1 fruit fly cellular context compared by ENCODE assay signal in the genomic region with DNA sequence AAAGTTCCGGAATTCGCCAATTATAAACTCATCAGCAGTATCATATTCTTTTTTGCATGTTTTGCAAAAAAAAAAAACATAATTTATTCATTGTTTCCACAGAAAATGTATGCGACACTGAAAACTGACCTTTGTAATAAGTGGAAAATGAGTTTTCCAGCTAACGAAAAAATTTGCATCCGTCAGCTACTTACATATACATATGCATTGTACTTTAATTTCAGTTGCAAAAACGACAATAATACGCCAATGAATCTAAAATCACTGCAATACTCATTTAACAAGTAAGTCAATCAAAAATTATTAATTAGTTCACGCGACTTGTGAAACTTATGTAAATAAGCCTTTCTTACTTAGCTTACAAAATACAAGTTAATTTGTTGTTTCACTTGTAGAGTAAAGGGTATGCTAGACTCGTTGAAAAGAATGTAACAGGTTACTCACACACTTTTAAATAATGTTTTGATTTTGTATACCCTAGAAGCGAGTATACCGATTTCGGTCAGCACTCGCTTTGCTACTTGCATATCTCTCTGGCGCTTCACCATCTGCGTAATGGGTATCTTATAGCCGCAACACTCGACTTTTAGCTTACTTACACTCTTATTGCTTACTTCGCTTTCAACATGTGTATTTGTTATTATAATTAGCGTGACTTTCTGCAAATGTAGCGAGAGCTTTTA.
TF ChIP-seq lines count a peak whose summit lies in the region.

No protein-coding gene starts in this region.

TF ChIP-seq in whole organism, embryonic, 481 proteins besides CTCF, POLR2A, EP300 and RAD21 (continued from another document and continues in another):
- no peak for TF ChIP-seq D19B (GFP tag; optimal IDR thresholded peaks at IDR 0.05; lab: Kevin White, UChicago)
- no peak for TF ChIP-seq Lpt (GFP tag; optimal IDR thresholded peaks at IDR 0.05; lab: Kevin White, UChicago)
- TF ChIP-seq CG4854 (GFP tag; optimal IDR thresholded peaks at IDR 0.05; lab: Kevin White, UChicago) = no peak
- no peak for TF ChIP-seq NK7.1 (GFP tag; optimal IDR thresholded peaks at IDR 0.05; lab: Kevin White, UChicago)
- peak; percentile 51; the same call in 1 of the 3 replicates for TF ChIP-seq ken (GFP tag; IDR thresholded peaks at IDR 0.05; lab: Robert Waterston, UW)
- TF ChIP-seq CG6254 (GFP tag; optimal IDR thresholded peaks at IDR 0.05; lab: Kevin White, UChicago) = no peak
- TF ChIP-seq Dip2 (GFP tag; IDR thresholded peaks at IDR 0.05; lab: Robert Waterston, UW) = no peak
- no peak for TF ChIP-seq pho (GFP tag; optimal IDR thresholded peaks at IDR 0.05; lab: Kevin White, UChicago)
- no peak for TF ChIP-seq CG10431 (GFP tag; optimal IDR thresholded peaks at IDR 0.05; lab: Kevin White, UChicago)
- TF ChIP-seq jumu (GFP tag; optimal IDR thresholded peaks at IDR 0.05; lab: Kevin White, UChicago) = no peak
- no peak for TF ChIP-seq Doc3 (GFP tag; IDR thresholded peaks at IDR 0.05; lab: Robert Waterston, UW; ENCODE audit: partially characterized antibody)
- no peak for TF ChIP-seq CG15073 (GFP tag; optimal IDR thresholded peaks at IDR 0.05; lab: Kevin White, UChicago)
- TF ChIP-seq CG1024 (GFP tag; IDR thresholded peaks at IDR 0.05; lab: Robert Waterston, UW) = no peak
- TF ChIP-seq ac (GFP tag; optimal IDR thresholded peaks at IDR 0.05; lab: Kevin White, UChicago) = no peak
- TF ChIP-seq crol (GFP tag; IDR thresholded peaks at IDR 0.05; lab: Robert Waterston, UW) = no peak
- no peak for TF ChIP-seq Six4 (GFP tag; optimal IDR thresholded peaks at IDR 0.05; lab: Kevin White, UChicago)
- no peak for TF ChIP-seq Bgb (GFP tag; IDR thresholded peaks at IDR 0.05; lab: Robert Waterston, UW; ENCODE audit: partially characterized antibody)
- TF ChIP-seq nerfin-2 (GFP tag; IDR thresholded peaks at IDR 0.05; lab: Robert Waterston, UW; ENCODE audit: partially characterized antibody) = no peak
- TF ChIP-seq ato (GFP tag; IDR thresholded peaks at IDR 0.05; lab: Robert Waterston, UW; ENCODE audit: partially characterized antibody) = no peak
- peak; percentile 63; the same call in 2 of the 3 replicates for TF ChIP-seq CG7963 (GFP tag; IDR thresholded peaks at IDR 0.05; lab: Robert Waterston, UW; ENCODE audit: partially characterized antibody)
- no peak for TF ChIP-seq Bteb2 (GFP tag; optimal IDR thresholded peaks at IDR 0.05; lab: Kevin White, UChicago)
- no peak for TF ChIP-seq ssp (GFP tag; IDR thresholded peaks at IDR 0.05; lab: Robert Waterston, UW)
- no peak for TF ChIP-seq trem (tag; optimal IDR thresholded peaks at IDR 0.05; lab: Kevin White, UChicago)
- no peak for TF ChIP-seq Sox100B (GFP tag; optimal IDR thresholded peaks at IDR 0.05; lab: Kevin White, UChicago)
- TF ChIP-seq az2 (GFP tag; optimal IDR thresholded peaks at IDR 0.05; lab: Kevin White, UChicago) = peak; percentile 33
- 0 out of 2 replicates have a peak, but pooled peaks have one; percentile 7 for TF ChIP-seq E2f2 (GFP tag; IDR thresholded peaks at IDR 0.05; lab: Robert Waterston, UW)
- no peak for TF ChIP-seq CG18599 (GFP tag; optimal IDR thresholded peaks at IDR 0.05; lab: Kevin White, UChicago)
- TF ChIP-seq gce (GFP tag; IDR thresholded peaks at IDR 0.05; lab: Robert Waterston, UW) = peak; percentile 9; the same call in 1 of the 3 replicates
- no peak for TF ChIP-seq CG4282 (GFP tag; optimal IDR thresholded peaks at IDR 0.05; lab: Kevin White, UChicago)
- TF ChIP-seq CG13894 (tag; optimal IDR thresholded peaks at IDR 0.05; lab: Kevin White, UChicago) = no peak
- no peak for TF ChIP-seq Fer3 (tag; optimal IDR thresholded peaks at IDR 0.05; lab: Kevin White, UChicago)
- TF ChIP-seq CoRest (tag; optimal IDR thresholded peaks at IDR 0.05; lab: Kevin White, UChicago) = no peak
- no peak for TF ChIP-seq CG9797 (GFP tag; optimal IDR thresholded peaks at IDR 0.05; lab: Kevin White, UChicago)
- TF ChIP-seq gro (GFP tag; optimal IDR thresholded peaks at IDR 0.05; lab: Kevin White, UChicago) = no peak
- no peak for TF ChIP-seq CG7987 (GFP tag; optimal IDR thresholded peaks at IDR 0.05; lab: Kevin White, UChicago)
- TF ChIP-seq Hr39 (optimal IDR thresholded peaks at IDR 0.05; lab: Kevin White, UChicago) = no peak
- no peak for TF ChIP-seq H15 (GFP tag; IDR thresholded peaks at IDR 0.05; lab: Robert Waterston, UW)
- TF ChIP-seq Xbp1 (GFP tag; optimal IDR thresholded peaks at IDR 0.05; lab: Kevin White, UChicago) = peak; percentile 53
- peak in 1 of 2 experiments; percentile 45 for TF ChIP-seq bsh (GFP tag; optimal IDR thresholded peaks at IDR 0.05; lab: Kevin White, UChicago)
- peak; percentile 83 for TF ChIP-seq sens (GFP tag; lab: Kevin White, UChicago)
- TF ChIP-seq danr (GFP tag; IDR thresholded peaks at IDR 0.05; lab: Robert Waterston, UW) = no peak
- TF ChIP-seq CG8765 (GFP tag; IDR thresholded peaks at IDR 0.05; lab: Robert Waterston, UW) = no peak
- TF ChIP-seq kni (GFP tag; optimal IDR thresholded peaks at IDR 0.05; lab: Kevin White, UChicago) = no peak
- no peak for TF ChIP-seq pzg (GFP tag; optimal IDR thresholded peaks at IDR 0.05; lab: Kevin White, UChicago)
- TF ChIP-seq slp2 (GFP tag; optimal IDR thresholded peaks at IDR 0.05; lab: Kevin White, UChicago) = no peak
- no peak for TF ChIP-seq kay (GFP tag; optimal IDR thresholded peaks at IDR 0.05; lab: Kevin White, UChicago)
- TF ChIP-seq ind (GFP tag; optimal IDR thresholded peaks at IDR 0.05; lab: Kevin White, UChicago) = peak; percentile 56
- TF ChIP-seq B-H1 (GFP tag; IDR thresholded peaks at IDR 0.05; lab: Robert Waterston, UW) = no peak
- TF ChIP-seq CG12769 (tag; optimal IDR thresholded peaks at IDR 0.05; lab: Kevin White, UChicago) = no peak
- no peak for TF ChIP-seq CG15514 (GFP tag; optimal IDR thresholded peaks at IDR 0.05; lab: Kevin White, UChicago)
- peak; percentile 23 for TF ChIP-seq CG4820 (GFP tag; optimal IDR thresholded peaks at IDR 0.05; lab: Kevin White, UChicago)
- no peak for TF ChIP-seq CG15696 (tag; optimal IDR thresholded peaks at IDR 0.05; lab: Kevin White, UChicago)
- peak; percentile 10 for TF ChIP-seq CG8944 (GFP tag; optimal IDR thresholded peaks at IDR 0.05; lab: Kevin White, UChicago)
- TF ChIP-seq trh (GFP tag; optimal IDR thresholded peaks at IDR 0.05; lab: Kevin White, UChicago) = no peak
- TF ChIP-seq kah (GFP tag; optimal IDR thresholded peaks at IDR 0.05; lab: Kevin White, UChicago) = no peak
- no peak for TF ChIP-seq Lim3 (GFP tag; IDR thresholded peaks at IDR 0.05; lab: Robert Waterston, UW)
- no peak for TF ChIP-seq sug (tag; optimal IDR thresholded peaks at IDR 0.05; lab: Kevin White, UChicago)
- no peak for TF ChIP-seq sim (GFP tag; IDR thresholded peaks at IDR 0.05; lab: Robert Waterston, UW)
- no peak for TF ChIP-seq Dp (GFP tag; optimal IDR thresholded peaks at IDR 0.05; lab: Kevin White, UChicago)
- TF ChIP-seq yki (optimal IDR thresholded peaks at IDR 0.05; lab: Kevin White, UChicago) = no peak
- no peak for TF ChIP-seq CG5180 (GFP tag; optimal IDR thresholded peaks at IDR 0.05; lab: Kevin White, UChicago)
- 0 out of 3 replicates have a peak, but pooled peaks have one; percentile 36 for TF ChIP-seq otp (GFP tag; IDR thresholded peaks at IDR 0.05; lab: Robert Waterston, UW)
- no peak for TF ChIP-seq bowl (GFP tag; IDR thresholded peaks at IDR 0.05; lab: Robert Waterston, UW)
- TF ChIP-seq CG13123 (GFP tag; optimal IDR thresholded peaks at IDR 0.05; lab: Kevin White, UChicago) = no peak
- TF ChIP-seq pita (GFP tag; optimal IDR thresholded peaks at IDR 0.05; lab: Kevin White, UChicago) = no peak
- no peak for TF ChIP-seq Gsc (GFP tag; IDR thresholded peaks at IDR 0.05; lab: Robert Waterston, UW)
- no peak for TF ChIP-seq CG18619 (GFP tag; optimal IDR thresholded peaks at IDR 0.05; lab: Kevin White, UChicago)
- TF ChIP-seq CG9876 (GFP tag; optimal IDR thresholded peaks at IDR 0.05; lab: Kevin White, UChicago) = no peak
- no peak for TF ChIP-seq crp (GFP tag; optimal IDR thresholded peaks at IDR 0.05; lab: Kevin White, UChicago)
- TF ChIP-seq Ets97D (GFP tag; optimal IDR thresholded peaks at IDR 0.05; lab: Kevin White, UChicago) = no peak
- TF ChIP-seq phol (tag; optimal IDR thresholded peaks at IDR 0.05; lab: Kevin White, UChicago) = peak; percentile 38
- TF ChIP-seq CG12071 (GFP tag; optimal IDR thresholded peaks at IDR 0.05; lab: Kevin White, UChicago) = no peak
- TF ChIP-seq hb (GFP tag; IDR thresholded peaks at IDR 0.05; lab: Robert Waterston, UW; ENCODE audit: partially characterized antibody) = no peak
- TF ChIP-seq pnt (GFP tag; optimal IDR thresholded peaks at IDR 0.05; lab: Kevin White, UChicago) = peak; percentile 4
- TF ChIP-seq CG3838 (GFP tag; optimal IDR thresholded peaks at IDR 0.05; lab: Kevin White, UChicago) = no peak
- no peak for TF ChIP-seq vnd (GFP tag; IDR thresholded peaks at IDR 0.05; lab: Robert Waterston, UW; ENCODE audit: partially characterized antibody)
- TF ChIP-seq cg (GFP tag; optimal IDR thresholded peaks at IDR 0.05; lab: Kevin White, UChicago) = no peak
- TF ChIP-seq CG17802 (tag; optimal IDR thresholded peaks at IDR 0.05; lab: Kevin White, UChicago) = no peak
- no peak for TF ChIP-seq CG17612 (GFP tag; IDR thresholded peaks at IDR 0.05; lab: Robert Waterston, UW)
- no peak for TF ChIP-seq tna (GFP tag; IDR thresholded peaks at IDR 0.05; lab: Robert Waterston, UW; ENCODE audit: partially characterized antibody)
- no peak for TF ChIP-seq gfzf (GFP tag; optimal IDR thresholded peaks at IDR 0.05; lab: Kevin White, UChicago)
- peak; percentile 38 for TF ChIP-seq fd96Cb (tag; optimal IDR thresholded peaks at IDR 0.05; lab: Kevin White, UChicago)
- TF ChIP-seq Poxn (GFP tag; IDR thresholded peaks at IDR 0.05; lab: Robert Waterston, UW) = no peak
- TF ChIP-seq CG18262 (tag; optimal IDR thresholded peaks at IDR 0.05; lab: Kevin White, UChicago) = no peak
- no peak for TF ChIP-seq maf-S (GFP tag; optimal IDR thresholded peaks at IDR 0.05; lab: Kevin White, UChicago)
- TF ChIP-seq tx (GFP tag; optimal IDR thresholded peaks at IDR 0.05; lab: Kevin White, UChicago) = no peak
- TF ChIP-seq Opbp (GFP tag; IDR thresholded peaks at IDR 0.05; lab: Robert Waterston, UW; ENCODE audit: partially characterized antibody) = no peak
- no peak; the same call in 1 of the 2 replicates for TF ChIP-seq ara (GFP tag; IDR thresholded peaks at IDR 0.05; lab: Robert Waterston, UW)
- TF ChIP-seq CG18011 (GFP tag; optimal IDR thresholded peaks at IDR 0.05; lab: Kevin White, UChicago) = no peak
- no peak for TF ChIP-seq Sry-δ (GFP tag; optimal IDR thresholded peaks at IDR 0.05; lab: Kevin White, UChicago)
- no peak for TF ChIP-seq p53 (GFP tag; optimal IDR thresholded peaks at IDR 0.05; lab: Kevin White, UChicago)
- no peak for TF ChIP-seq CG7271 (tag; optimal IDR thresholded peaks at IDR 0.05; lab: Kevin White, UChicago)
- no peak for TF ChIP-seq CG10147 (GFP tag; optimal IDR thresholded peaks at IDR 0.05; lab: Kevin White, UChicago)
- TF ChIP-seq dysf (GFP tag; IDR thresholded peaks at IDR 0.05; lab: Robert Waterston, UW) = 0 out of 3 replicates have a peak, but pooled peaks have one; percentile 6
- TF ChIP-seq Ravus (GFP tag; IDR thresholded peaks at IDR 0.05; lab: Robert Waterston, UW) = no peak
- peak in 1 of 2 experiments; percentile 37 for TF ChIP-seq dpn (GFP tag; optimal IDR thresholded peaks at IDR 0.05; lab: Kevin White, UChicago)
- no peak for TF ChIP-seq CG17568 (GFP tag; optimal IDR thresholded peaks at IDR 0.05; lab: Kevin White, UChicago)
- TF ChIP-seq twi (tag; optimal IDR thresholded peaks at IDR 0.05; lab: Kevin White, UChicago) = no peak
- TF ChIP-seq CG11247 (GFP tag; IDR thresholded peaks at IDR 0.05; lab: Robert Waterston, UW) = no peak
- TF ChIP-seq h (optimal IDR thresholded peaks at IDR 0.05; lab: Kevin White, UChicago) = no peak
- TF ChIP-seq CG12299 (tag; optimal IDR thresholded peaks at IDR 0.05; lab: Kevin White, UChicago) = no peak
- no peak for TF ChIP-seq eve (GFP tag; optimal IDR thresholded peaks at IDR 0.05; lab: Kevin White, UChicago)
- no peak for TF ChIP-seq dati (GFP tag; IDR thresholded peaks at IDR 0.05; lab: Robert Waterston, UW)
- TF ChIP-seq Pdp1 (GFP tag; optimal IDR thresholded peaks at IDR 0.05; lab: Kevin White, UChicago) = peak; percentile 29 to 41
- no peak for TF ChIP-seq Ets65A (GFP tag; lab: Kevin White, UChicago)
- no peak for TF ChIP-seq CG3163 (GFP tag; optimal IDR thresholded peaks at IDR 0.05; lab: Kevin White, UChicago)
- no peak for TF ChIP-seq TFAM (GFP tag; optimal IDR thresholded peaks at IDR 0.05; lab: Kevin White, UChicago)
- TF ChIP-seq dan (GFP tag; IDR thresholded peaks at IDR 0.05; lab: Robert Waterston, UW) = no peak
- TF ChIP-seq Trl (optimal IDR thresholded peaks at IDR 0.05; lab: Kevin White, UChicago) = no peak
- no peak for TF ChIP-seq Trl (GFP tag; optimal IDR thresholded peaks at IDR 0.05; lab: Kevin White, UChicago)
- no peak for TF ChIP-seq CG12236 (GFP tag; optimal IDR thresholded peaks at IDR 0.05; lab: Kevin White, UChicago)
- no peak for TF ChIP-seq CG10321 (GFP tag; IDR thresholded peaks at IDR 0.05; lab: Robert Waterston, UW)
- TF ChIP-seq inv (GFP tag; IDR thresholded peaks at IDR 0.05; lab: Robert Waterston, UW; ENCODE audit: partially characterized antibody) = no peak
- no peak for TF ChIP-seq CG17829 (tag; optimal IDR thresholded peaks at IDR 0.05; lab: Kevin White, UChicago)
- no peak for TF ChIP-seq Myb (GFP tag; optimal IDR thresholded peaks at IDR 0.05; lab: Kevin White, UChicago)
- TF ChIP-seq CrebB (tag; optimal IDR thresholded peaks at IDR 0.05; lab: Kevin White, UChicago) = no peak
- TF ChIP-seq CG1529 (GFP tag; optimal IDR thresholded peaks at IDR 0.05; lab: Kevin White, UChicago) = no peak
- TF ChIP-seq HHEX (GFP tag; optimal IDR thresholded peaks at IDR 0.05; lab: Kevin White, UChicago) = no peak
- TF ChIP-seq scrt (GFP tag; optimal IDR thresholded peaks at IDR 0.05; lab: Kevin White, UChicago) = no peak
- TF ChIP-seq CG17328 (GFP tag; IDR thresholded peaks at IDR 0.05; lab: Robert Waterston, UW) = 0 out of 2 replicates have a peak, but pooled peaks have one; percentile 16
- no peak for TF ChIP-seq nau (GFP tag; optimal IDR thresholded peaks at IDR 0.05; lab: Kevin White, UChicago)
- no peak for TF ChIP-seq CG1792 (GFP tag; optimal IDR thresholded peaks at IDR 0.05; lab: Kevin White, UChicago)
- peak; percentile 40 for TF ChIP-seq CG5245 (GFP tag; optimal IDR thresholded peaks at IDR 0.05; lab: Kevin White, UChicago)
- TF ChIP-seq knrl (GFP tag; IDR thresholded peaks at IDR 0.05; lab: Robert Waterston, UW; ENCODE audit: partially characterized antibody) = no peak
- TF ChIP-seq CG7928 (GFP tag; optimal IDR thresholded peaks at IDR 0.05; lab: Kevin White, UChicago) = no peak
- TF ChIP-seq CG14014 (GFP tag; IDR thresholded peaks at IDR 0.05; lab: Robert Waterston, UW) = no peak
- no peak for TF ChIP-seq CG3065 (GFP tag; optimal IDR thresholded peaks at IDR 0.05; lab: Kevin White, UChicago)
- no peak for TF ChIP-seq Dfd (GFP tag; optimal IDR thresholded peaks at IDR 0.05; lab: Kevin White, UChicago)
